Fruit fly (Drosophila melanogaster): ENCODE data around the gene CG14692.
A peak's percentile ranks its signal among the peaks of the same experiment; 100 is the strongest.

The CG14692 gene

DNA sequence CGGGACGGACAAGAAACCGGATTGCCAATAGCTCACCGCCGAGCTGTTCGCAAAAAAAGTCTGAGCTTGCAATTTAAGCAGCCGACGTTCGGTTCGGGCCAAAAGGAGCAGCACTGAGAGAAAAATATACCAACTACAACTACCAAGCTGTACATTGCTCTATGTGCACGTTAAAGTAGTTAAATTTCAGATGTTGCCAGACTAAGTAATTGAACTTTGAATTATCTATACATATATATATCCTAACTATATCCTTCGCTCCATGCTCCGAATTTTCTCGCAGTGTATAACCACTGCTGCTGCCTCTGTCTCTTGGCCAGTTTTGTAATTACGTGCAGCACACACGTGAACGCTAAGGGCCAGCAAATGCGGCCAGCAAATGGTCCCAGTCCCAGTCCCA lies 31.1 kb upstream of the CG14692 start (continued):
- TF ChIP-seq CG10631 (GFP tag; optimal IDR thresholded peaks at IDR 0.05) (peak; percentile 95), CG15336 (GFP tag; IDR thresholded peaks at IDR 0.05) (peak; percentile 97), ss (GFP tag; optimal IDR thresholded peaks at IDR 0.05) (peak; percentile 95 to 98), net (GFP tag; optimal IDR thresholded peaks at IDR 0.05) (peak; percentile 95), Lpt (GFP tag; optimal IDR thresholded peaks at IDR 0.05) (peak; percentile 97), fd59A (GFP tag; optimal IDR thresholded peaks at IDR 0.05) (peak; percentile 93), salr (GFP tag; optimal IDR thresholded peaks at IDR 0.05) (peak; percentile 88 to 93), topi (GFP tag; optimal IDR thresholded peaks at IDR 0.05) (peak; percentile 96), CG1621 (tag; optimal IDR thresholded peaks at IDR 0.05) (peak; percentile 94), CG3032 (tag; optimal IDR thresholded peaks at IDR 0.05) (peak; percentile 94), Eip78C (GFP tag) (peak; percentile 99), Met (GFP tag; optimal IDR thresholded peaks at IDR 0.05) (peak; percentile 94), Sox14 (GFP tag; optimal IDR thresholded peaks at IDR 0.05) (peak; percentile 90), acj6 (GFP tag; optimal IDR thresholded peaks at IDR 0.05) (peak; percentile 97), CG8119 (GFP tag; IDR thresholded peaks at IDR 0.05) (peak; percentile 97)

DNA sequence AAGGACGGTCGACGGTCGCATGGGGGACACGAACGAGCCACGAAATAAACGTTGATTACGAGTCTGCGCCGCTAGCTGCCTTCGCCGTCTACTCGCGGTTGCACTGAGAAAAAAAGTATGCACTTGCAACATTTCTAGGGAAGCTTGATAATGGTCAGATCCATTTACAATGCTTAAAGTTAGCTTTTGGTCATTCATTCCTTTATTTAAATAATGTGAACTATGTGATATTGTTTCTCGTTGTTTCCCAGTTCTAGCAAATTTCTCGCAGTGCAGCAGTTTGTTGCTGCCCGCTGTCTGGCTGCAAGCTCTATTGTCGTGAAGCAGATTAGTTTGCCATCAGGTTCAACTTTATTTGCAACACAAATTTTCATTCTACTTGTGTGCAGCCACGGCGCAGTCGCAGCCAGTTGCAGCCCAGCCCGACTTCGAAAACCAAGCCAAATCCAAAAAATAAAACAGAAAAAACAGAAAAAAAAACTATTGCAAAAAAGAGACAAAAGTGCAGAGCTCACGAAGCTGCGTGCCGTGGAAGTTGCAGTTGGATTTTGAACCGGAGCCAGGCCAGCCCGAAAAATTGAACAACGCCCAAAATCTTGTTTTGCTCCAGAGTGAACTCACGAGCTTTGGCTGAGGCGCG lies 28.9 kb upstream of the CG14692 start:
- TF ChIP-seq svp (GFP tag) (peak; percentile 65), Lpt (GFP tag; optimal IDR thresholded peaks at IDR 0.05) (peak; percentile 92), CG10631 (GFP tag; optimal IDR thresholded peaks at IDR 0.05) (peak; percentile 76), Met (GFP tag; optimal IDR thresholded peaks at IDR 0.05) (peak; percentile 9), achi (GFP tag; optimal IDR thresholded peaks at IDR 0.05) (peak; percentile 73), acj6 (GFP tag; optimal IDR thresholded peaks at IDR 0.05) (peak; percentile 60), Hr4 (GFP tag; optimal IDR thresholded peaks at IDR 0.05) (peak; percentile 83), spab (GFP tag; optimal IDR thresholded peaks at IDR 0.05) (peak; percentile 90), pdm3 (GFP tag; optimal IDR thresholded peaks at IDR 0.05) (peak; percentile 67), CG3919 (GFP tag; optimal IDR thresholded peaks at IDR 0.05) (peak; percentile 93), topi (GFP tag; optimal IDR thresholded peaks at IDR 0.05) (peak; percentile 48), CG6792 (GFP tag; optimal IDR thresholded peaks at IDR 0.05) (peak; percentile 43), CG16779 (tag; optimal IDR thresholded peaks at IDR 0.05) (peak; percentile 79), CG3032 (tag; optimal IDR thresholded peaks at IDR 0.05) (peak; percentile 92), fd85E (GFP tag; optimal IDR thresholded peaks at IDR 0.05) (peak; percentile 4), Ets96B (tag; optimal IDR thresholded peaks at IDR 0.05) (peak; percentile 93), Sox15 (GFP tag; optimal IDR thresholded peaks at IDR 0.05) (no peak), Sox14 (GFP tag; optimal IDR thresholded peaks at IDR 0.05) (peak; percentile 62), CG31627 (GFP tag; optimal IDR thresholded peaks at IDR 0.05) (no peak), fkh (GFP tag; optimal IDR thresholded peaks at IDR 0.05) (no peak), fd59A (GFP tag; optimal IDR thresholded peaks at IDR 0.05) (peak; percentile 73), lz (GFP tag; optimal IDR thresholded peaks at IDR 0.05) (peak; percentile 20), Blimp-1 (GFP tag; optimal IDR thresholded peaks at IDR 0.05) (no peak), CG6163 (GFP tag; IDR thresholded peaks at IDR 0.05) (peak; percentile 97), CG11902 (GFP tag; optimal IDR thresholded peaks at IDR 0.05) (peak; percentile 49), CG32006 (GFP tag; optimal IDR thresholded peaks at IDR 0.05) (peak; percentile 88), dsx (GFP tag; optimal IDR thresholded peaks at IDR 0.05; ENCODE audit: poor library complexity, severe bottlenecking) (peak; percentile 90), dac (GFP tag; optimal IDR thresholded peaks at IDR 0.05) (peak; percentile 68), Sox102F (GFP tag; optimal IDR thresholded peaks at IDR 0.05) (no peak), OdsH (GFP tag; optimal IDR thresholded peaks at IDR 0.05) (peak; percentile 76), CG6854 (GFP tag; optimal IDR thresholded peaks at IDR 0.05) (no peak), Eip93F (GFP tag; optimal IDR thresholded peaks at IDR 0.05) (no peak), Ets21C (GFP tag; optimal IDR thresholded peaks at IDR 0.05) (no peak), CG8319 (GFP tag; optimal IDR thresholded peaks at IDR 0.05) (peak; percentile 55), Eip78C (GFP tag) (peak; percentile 94), CG8119 (GFP tag; IDR thresholded peaks at IDR 0.05) (peak; percentile 88), CG9139 (GFP tag; optimal IDR thresholded peaks at IDR 0.05) (peak; percentile 83), CG15336 (GFP tag; IDR thresholded peaks at IDR 0.05) (peak; percentile 89), CG7368 (GFP tag; optimal IDR thresholded peaks at IDR 0.05) (peak; percentile 73), cyc (GFP tag; optimal IDR thresholded peaks at IDR 0.05) (peak; percentile 43), vri (GFP tag; optimal IDR thresholded peaks at IDR 0.05) (no peak), salr (GFP tag; optimal IDR thresholded peaks at IDR 0.05) (peak; percentile 37 to 86), Eip75B (GFP tag; optimal IDR thresholded peaks at IDR 0.05) (peak; percentile 88), net (GFP tag; optimal IDR thresholded peaks at IDR 0.05) (peak; percentile 55), CG11762 (GFP tag; optimal IDR thresholded peaks at IDR 0.05; ENCODE audit: insufficient read depth) (peak; percentile 87)

All from whole organism, prepupa.